Fruit fly (Drosophila melanogaster) whole organism, embryonic: ENCODE measurements around the gene SK.

Source experiments
- Abd-B ChIP-seq: fragments of 200-800 bp; sonication (Bioruptor generic); optimal IDR thresholded peaks from 2 replicates; lab custom pipeline; 2018; ENCODE audit warnings: missing biosample characterization, mild to moderate bottlenecking, missing genetic modification characterization, moderate library complexity
- Ada2b ChIP-seq: fragments of 200-800 bp; sonication (Bioruptor generic); IDR thresholded peaks from 2 replicates; pipeline ENCODE4 v1.3.6; 2022; ENCODE audit warnings: missing biosample characterization, missing genetic modification characterization
- CG10565 ChIP-seq: fragments of 200-800 bp; sonication (Bioruptor generic); optimal IDR thresholded peaks from 3 replicates; lab custom pipeline; 2016; ENCODE audit warnings: missing biosample characterization, mild to moderate bottlenecking, missing genetic modification characterization
- CG10979 ChIP-seq: fragments of 200-800 bp; sonication (Bioruptor generic); optimal IDR thresholded peaks from 2 replicates; lab custom pipeline; 2018; ENCODE audit warnings: missing biosample characterization, mild to moderate bottlenecking, missing genetic modification characterization, moderate library complexity
- CG11398 ChIP-seq: fragments of 200-800 bp; sonication (Bioruptor generic); optimal IDR thresholded peaks from 2 replicates; lab custom pipeline; 2016; ENCODE audit warnings: missing biosample characterization, missing genetic modification characterization
- CG12942 ChIP-seq: fragments of 200-800 bp; sonication (Bioruptor generic); optimal IDR thresholded peaks from 3 replicates; lab custom pipeline; 2016; ENCODE audit warnings: missing biosample characterization, missing genetic modification characterization
- CG13296 ChIP-seq: fragments of 200-800 bp; sonication (Bioruptor generic); optimal IDR thresholded peaks from 3 replicates; lab custom pipeline; 2018; ENCODE audit warnings: missing biosample characterization, mild to moderate bottlenecking, missing genetic modification characterization
- CG18262 ChIP-seq: fragments of 200-800 bp; optimal IDR thresholded peaks from 3 replicates; lab custom pipeline; 2019; ENCODE audit warnings: missing biosample characterization, mild to moderate bottlenecking, missing genetic modification characterization, moderate library complexity
- CG3163 ChIP-seq: fragments of 200-800 bp; sonication (Bioruptor generic); optimal IDR thresholded peaks from 3 replicates; lab custom pipeline; 2016; ENCODE audit warnings: missing biosample characterization, missing genetic modification characterization
- CG3847 ChIP-seq: fragments of 200-800 bp; sonication (Bioruptor generic); IDR thresholded peaks from 2 replicates; pipeline ENCODE4 v1.3.6; 2022; ENCODE audit warnings: missing biosample characterization, missing genetic modification characterization
- CG4360 ChIP-seq: fragments of 200-800 bp; sonication (Bioruptor generic); IDR thresholded peaks from 2 replicates; pipeline ENCODE4 v1.3.6; 2022; ENCODE audit warnings: missing biosample characterization, missing genetic modification characterization
- CG43689 ChIP-seq: fragments of 200-800 bp; sonication (Bioruptor generic); IDR thresholded peaks from 2 replicates; pipeline ENCODE4 v1.3.6; 2022; ENCODE audit warnings: missing biosample characterization, missing genetic modification characterization
- CG5953 ChIP-seq: fragments of 200-800 bp; sonication (Bioruptor generic); IDR thresholded peaks from 2 replicates; pipeline ENCODE4 v1.3.6; 2022; ENCODE audit warnings: missing biosample characterization, missing genetic modification characterization
- CG6791 ChIP-seq: fragments of 200-800 bp; sonication (Bioruptor generic); IDR thresholded peaks from 3 replicates; pipeline ENCODE4 v1.3.6; 2022; ENCODE audit warnings: missing biosample characterization, missing genetic modification characterization; ENCODE audit not compliant: partially characterized antibody
- CG8290 ChIP-seq, 3 experiments: fragments of 200-800 bp; sonication (Bioruptor generic); optimal IDR thresholded peaks; 2 replicates each; lab custom pipeline; 2016 to 2019; ENCODE audit warnings: missing biosample characterization in 3 of 3, missing genetic modification characterization in 3 of 3, mild to moderate bottlenecking in 2 of 3, moderate library complexity in 1 of 3
- Doc3 ChIP-seq: fragments of 200-800 bp; sonication (Bioruptor generic); IDR thresholded peaks from 3 replicates; pipeline ENCODE4 v1.3.6; 2022; ENCODE audit warnings: missing biosample characterization, missing genetic modification characterization; ENCODE audit not compliant: partially characterized antibody
- Ets97D ChIP-seq: fragments of 200-800 bp; sonication (Bioruptor generic); optimal IDR thresholded peaks from 3 replicates; lab custom pipeline; 2016; ENCODE audit warnings: missing biosample characterization, missing genetic modification characterization
- Gug ChIP-seq: fragments of 200-800 bp; sonication (Bioruptor generic); IDR thresholded peaks from 4 replicates; pipeline ENCODE4 v1.3.6; 2022; ENCODE audit warnings: missing biosample characterization, missing genetic modification characterization
- HLH4C ChIP-seq: fragments of 200-800 bp; sonication (Bioruptor generic); IDR thresholded peaks from 3 replicates; pipeline ENCODE4 v1.3.6; 2022; ENCODE audit warnings: missing biosample characterization, missing genetic modification characterization; ENCODE audit not compliant: partially characterized antibody
- Med ChIP-seq: fragments of 200-800 bp; sonication (Bioruptor generic); peaks from one replicate; lab custom pipeline; 2016; ENCODE audit warnings: missing biosample characterization, missing genetic modification characterization, mild to moderate bottlenecking, inconsistent platforms, moderate library complexity
- NC2α ChIP-seq: fragments of 200-800 bp; sonication (Bioruptor generic); optimal IDR thresholded peaks from 2 replicates; lab custom pipeline; 2016; ENCODE audit warnings: missing biosample characterization, missing genetic modification characterization
- Rfx ChIP-seq: fragments of 200-800 bp; sonication (Bioruptor generic); IDR thresholded peaks from 2 replicates; pipeline ENCODE4 v1.3.6; 2022; ENCODE audit warnings: missing biosample characterization, missing genetic modification characterization
- Six4 ChIP-seq: fragments of 200-800 bp; sonication (Bioruptor generic); optimal IDR thresholded peaks from 2 replicates; lab custom pipeline; 2016; ENCODE audit warnings: missing biosample characterization, missing genetic modification characterization
- Sry-δ ChIP-seq: fragments of 200-800 bp; sonication (Bioruptor generic); optimal IDR thresholded peaks from 2 replicates; lab custom pipeline; 2016; ENCODE audit warnings: missing biosample characterization, missing genetic modification characterization
- ab ChIP-seq: fragments of 200-800 bp; sonication (Bioruptor generic); optimal IDR thresholded peaks from 2 replicates; lab custom pipeline; 2016; ENCODE audit warnings: missing biosample characterization, missing genetic modification characterization
- ato ChIP-seq: fragments of 200-800 bp; sonication (Bioruptor generic); IDR thresholded peaks from 2 replicates; pipeline ENCODE4 v1.3.6; 2022; ENCODE audit warnings: missing biosample characterization, missing genetic modification characterization; ENCODE audit not compliant: partially characterized antibody
- btn ChIP-seq: fragments of 200-800 bp; sonication (Bioruptor generic); optimal IDR thresholded peaks from 2 replicates; lab custom pipeline; 2016; ENCODE audit warnings: missing biosample characterization, missing genetic modification characterization
- chm ChIP-seq: fragments of 200-800 bp; sonication (Bioruptor generic); IDR thresholded peaks from 2 replicates; pipeline ENCODE4 v1.3.6; 2022; ENCODE audit warnings: missing biosample characterization, missing genetic modification characterization
- crc ChIP-seq: fragments of 200-800 bp; sonication (Bioruptor generic); optimal IDR thresholded peaks from 2 replicates; lab custom pipeline; 2016; ENCODE audit warnings: missing biosample characterization, missing genetic modification characterization
- dm ChIP-seq: fragments of 200-800 bp; sonication (Bioruptor generic); optimal IDR thresholded peaks from 3 replicates; lab custom pipeline; 2016; ENCODE audit warnings: missing biosample characterization, missing genetic modification characterization
- dmrt99B ChIP-seq: fragments of 200-800 bp; sonication (Bioruptor generic); optimal IDR thresholded peaks from 2 replicates; lab custom pipeline; 2018; ENCODE audit warnings: missing biosample characterization, mild to moderate bottlenecking, missing genetic modification characterization, moderate library complexity
- dpn ChIP-seq, 2 experiments: fragments of 200-800 bp; sonication (Bioruptor generic); optimal IDR thresholded peaks; 3 replicates each; lab custom pipeline; 2016; ENCODE audit warnings: missing biosample characterization in 2 of 2, missing genetic modification characterization in 2 of 2
- fru ChIP-seq: fragments of >200 bp; optimal IDR thresholded peaks from 2 replicates; lab custom pipeline; 2017
- grn ChIP-seq: fragments of 200-800 bp; sonication (Bioruptor generic); optimal IDR thresholded peaks from 3 replicates; lab custom pipeline; 2017; ENCODE audit warnings: missing biosample characterization, missing genetic modification characterization
- hth ChIP-seq: fragments of >200 bp; optimal IDR thresholded peaks from 2 replicates; lab custom pipeline; 2017; ENCODE audit warnings: inconsistent platforms
- insv ChIP-seq, 2 experiments: fragments of 200-800 bp; sonication (Bioruptor generic); optimal IDR thresholded peaks; 3 replicates each; lab custom pipeline; 2016 to 2018; ENCODE audit warnings: missing biosample characterization in 2 of 2, missing genetic modification characterization in 2 of 2
- jing ChIP-seq: fragments of 200-800 bp; sonication (Bioruptor generic); optimal IDR thresholded peaks from 2 replicates; lab custom pipeline; 2018; ENCODE audit warnings: missing biosample characterization, mild to moderate bottlenecking, missing genetic modification characterization
- luna ChIP-seq: fragments of 200-800 bp; sonication (Bioruptor generic); optimal IDR thresholded peaks from 2 replicates; lab custom pipeline; 2016; ENCODE audit warnings: missing biosample characterization, missing genetic modification characterization
- nau ChIP-seq: fragments of 200-800 bp; sonication (Bioruptor generic); optimal IDR thresholded peaks from 3 replicates; lab custom pipeline; 2017; ENCODE audit warnings: missing biosample characterization, mild to moderate bottlenecking, missing genetic modification characterization, missing genetic modification reagents
- odd ChIP-seq: fragments of 200-800 bp; sonication (Bioruptor generic); optimal IDR thresholded peaks from 2 replicates; lab custom pipeline; 2017; ENCODE audit warnings: missing biosample characterization, mild to moderate bottlenecking, missing genetic modification characterization
- org-1 ChIP-seq: fragments of 200-800 bp; sonication (Bioruptor generic); optimal IDR thresholded peaks from 2 replicates; lab custom pipeline; 2017; ENCODE audit warnings: missing biosample characterization, missing genetic modification characterization
- pho ChIP-seq: fragments of 200-800 bp; sonication (Bioruptor generic); optimal IDR thresholded peaks from 2 replicates; lab custom pipeline; 2016; ENCODE audit warnings: missing biosample characterization, missing genetic modification characterization
- psq ChIP-seq: fragments of 200-800 bp; sonication (Bioruptor generic); optimal IDR thresholded peaks from 2 replicates; lab custom pipeline; 2017; ENCODE audit warnings: missing biosample characterization, missing genetic modification characterization
- pum ChIP-seq: fragments of 200-800 bp; sonication (Bioruptor generic); optimal IDR thresholded peaks from 2 replicates; lab custom pipeline; 2016; ENCODE audit warnings: missing biosample characterization, missing genetic modification characterization
- ro ChIP-seq: fragments of 200-800 bp; sonication (Bioruptor generic); IDR thresholded peaks from 2 replicates; pipeline ENCODE4 v1.3.6; 2022; ENCODE audit warnings: missing biosample characterization, missing genetic modification characterization
- salm ChIP-seq: fragments of 200-800 bp; sonication (Bioruptor generic); optimal IDR thresholded peaks from 2 replicates; lab custom pipeline; 2018; ENCODE audit warnings: missing biosample characterization, mild to moderate bottlenecking, missing genetic modification characterization
- schlank ChIP-seq: fragments of 200-800 bp; sonication (Bioruptor generic); optimal IDR thresholded peaks from 2 replicates; lab custom pipeline; 2018; ENCODE audit warnings: missing biosample characterization, mild to moderate bottlenecking, missing genetic modification characterization
- sens ChIP-seq: fragments of 200-800 bp; sonication (Bioruptor generic); peaks from one replicate; lab custom pipeline; 2016; ENCODE audit warnings: missing biosample characterization, missing genetic modification characterization
- tin ChIP-seq: fragments of 200-800 bp; sonication (Bioruptor generic); optimal IDR thresholded peaks from 3 replicates; lab custom pipeline; 2016; ENCODE audit warnings: missing biosample characterization, missing genetic modification characterization
- wdn ChIP-seq: fragments of 200-800 bp; sonication (Bioruptor generic); IDR thresholded peaks from 2 replicates; pipeline ENCODE4 v1.3.6; 2022; ENCODE audit warnings: missing biosample characterization, missing genetic modification characterization
- yki ChIP-seq: fragments of >200 bp; optimal IDR thresholded peaks from 3 replicates; lab custom pipeline; 2018

SK gene

dm6 chrX:5429778-5430576 is 89.9 kb downstream of the SK start (continued):
- no peak for TF ChIP-seq CG6791
- TF ChIP-seq CG43689 (GFP tag; lab: Robert Waterston, UW): 0 out of 2 replicates have a peak, but pooled peaks have one; percentile 16
- no peak for TF ChIP-seq ro (GFP tag; lab: Robert Waterston, UW)
- TF ChIP-seq CG13296 (GFP tag; lab: Kevin White, UChicago): peak; percentile 90
- TF ChIP-seq CG3163 (GFP tag; lab: Kevin White, UChicago): peak; percentile 30
- TF ChIP-seq nau (GFP tag; lab: Kevin White, UChicago): peak; percentile 68
- TF ChIP-seq dm (GFP tag; lab: Kevin White, UChicago): peak; percentile 27
- TF ChIP-seq CG10565 (GFP tag; lab: Kevin White, UChicago): no peak
- peak; percentile 81 for TF ChIP-seq Ada2b (GFP tag; lab: Robert Waterston, UW)
- TF ChIP-seq fru (lab: Kevin White, UChicago): no peak
- TF ChIP-seq Rfx (GFP tag; lab: Robert Waterston, UW): peak; percentile 92
- peak; percentile 41 for TF ChIP-seq psq (GFP tag; lab: Kevin White, UChicago)
- peak; percentile 66 for TF ChIP-seq CG12942 (GFP tag; lab: Kevin White, UChicago)
- TF ChIP-seq CG18262 (tag; lab: Kevin White, UChicago): peak; percentile 51
- peak; percentile 32 for TF ChIP-seq salm
- peak; percentile 57 for TF ChIP-seq ab (GFP tag; lab: Kevin White, UChicago)
- TF ChIP-seq CG4360 (GFP tag; lab: Robert Waterston, UW): no peak
- TF ChIP-seq Sry-δ (GFP tag; lab: Kevin White, UChicago): peak; percentile 34
- TF ChIP-seq CG11398: peak; percentile 59
- peak; percentile 34 for TF ChIP-seq Ets97D (GFP tag; lab: Kevin White, UChicago)
- peak; percentile 79 to 82 for TF ChIP-seq dpn (GFP tag; optimal IDR thresholded peaks at IDR 0.05; lab: Kevin White, UChicago)
- no peak for TF ChIP-seq Doc3 (GFP tag; lab: Robert Waterston, UW)
- TF ChIP-seq hth: no peak
- peak; percentile 72 for TF ChIP-seq Abd-B (GFP tag; lab: Kevin White, UChicago)
- no peak for TF ChIP-seq ato (GFP tag; lab: Robert Waterston, UW)
- no peak for TF ChIP-seq CG8290 (GFP tag; optimal IDR thresholded peaks at IDR 0.05; lab: Kevin White, UChicago)
- peak in 1 of 2 experiments; percentile 38 for TF ChIP-seq CG8290 (tag; optimal IDR thresholded peaks at IDR 0.05; lab: Kevin White, UChicago)
- peak in 1 of 2 experiments; percentile 12 for TF ChIP-seq insv (GFP tag; optimal IDR thresholded peaks at IDR 0.05; lab: Kevin White, UChicago)
- TF ChIP-seq NC2α (GFP tag; lab: Kevin White, UChicago): no peak
- TF ChIP-seq sens: peak; percentile 93
- no peak for TF ChIP-seq yki (lab: Kevin White, UChicago)
- TF ChIP-seq CG5953: no peak; the same call in 1 of the 2 replicates
- peak; percentile 30 for TF ChIP-seq jing (GFP tag; lab: Kevin White, UChicago)
- TF ChIP-seq CG3847: peak; percentile 90
- TF ChIP-seq odd (GFP tag; lab: Kevin White, UChicago): peak; percentile 71
- TF ChIP-seq tin: peak; percentile 54
- TF ChIP-seq Med (GFP tag; lab: Kevin White, UChicago): peak; percentile 91
- TF ChIP-seq CG10979: peak; percentile 44
- TF ChIP-seq dmrt99B (tag; lab: Kevin White, UChicago): peak; percentile 82
- peak; percentile 83 for TF ChIP-seq pho
- TF ChIP-seq crc: peak; percentile 34
- peak; percentile 76 for TF ChIP-seq Gug (GFP tag; lab: Robert Waterston, UW)
- TF ChIP-seq pum (GFP tag; lab: Kevin White, UChicago): peak; percentile 61
- peak; percentile 80 for TF ChIP-seq org-1 (GFP tag; lab: Kevin White, UChicago)
- TF ChIP-seq luna (GFP tag; lab: Kevin White, UChicago): peak; percentile 64
- TF ChIP-seq chm (GFP tag; lab: Robert Waterston, UW): no peak
- TF ChIP-seq Six4 (GFP tag; lab: Kevin White, UChicago): peak; percentile 28
- no peak for TF ChIP-seq btn (GFP tag; lab: Kevin White, UChicago)
- peak; percentile 74; the same call in 1 of the 2 replicates for TF ChIP-seq wdn (GFP tag; lab: Robert Waterston, UW)
- TF ChIP-seq schlank (tag; lab: Kevin White, UChicago): peak; percentile 47
- TF ChIP-seq HLH4C (GFP tag; lab: Robert Waterston, UW): no peak
- TF ChIP-seq grn (GFP tag; lab: Kevin White, UChicago): no peak
